Comparison of ENCODE assay signal across 4 worm cellular contexts in the genomic region with DNA sequence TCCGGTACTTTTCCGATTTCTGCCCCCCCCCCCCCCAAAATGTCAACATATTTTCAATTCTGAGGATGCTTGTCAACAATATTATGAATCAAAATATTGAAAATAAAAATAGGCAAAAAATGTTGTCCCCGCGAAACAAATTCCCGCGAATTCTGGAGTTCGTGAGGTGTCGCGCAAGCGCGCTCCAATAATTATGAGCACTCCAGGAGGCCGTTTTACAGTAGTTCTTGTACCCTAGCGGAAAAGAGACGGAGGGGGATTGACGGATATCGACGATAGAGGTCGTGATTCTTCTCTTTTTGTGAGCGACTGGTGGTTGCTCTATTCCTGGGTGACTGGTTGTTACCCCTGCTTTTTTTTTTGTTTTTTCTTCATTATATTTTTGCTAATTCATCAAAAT.
TF ChIP-seq lines count a peak whose summit lies in the region.

No protein-coding gene starts in this region.

TF ChIP-seq in whole organism, early embryonic, 17 proteins besides CTCF, POLR2A, EP300 and RAD21:
- TF ChIP-seq scrt-1 (GFP tag; IDR thresholded peaks at IDR 0.05; lab: Robert Waterston, UW) (peak; percentile 63; the same call in 1 of the 2 replicates), flt-1 (GFP tag; IDR thresholded peaks at IDR 0.05; lab: Robert Waterston, UW) (no peak), pes-1 (GFP tag; IDR thresholded peaks at IDR 0.05; lab: Robert Waterston, UW) (no peak; the same call in 1 of the 2 replicates), sea-1 (GFP tag; conservative IDR thresholded peaks at IDR 0.05; lab: Robert Waterston, UW) (0 out of 2 replicates have a peak, but pooled peaks have one; percentile 10), hmbx-1 (tag; optimal IDR thresholded peaks at IDR 0.05; lab: Kevin White, UChicago) (no peak)
TF ChIP-seq in whole organism, early embryonic: peak in this region for 2.

TF ChIP-seq in whole organism, late embryonic, 69 proteins besides CTCF, POLR2A, EP300 and RAD21:
- TF ChIP-seq npax-4 (tag; optimal IDR thresholded peaks at IDR 0.05; lab: Kevin White, UChicago) (no peak), mec-3 (tag; optimal IDR thresholded peaks at IDR 0.05; lab: Kevin White, UChicago; ENCODE audit: borderline replicate concordance) (no peak), unc-55 (GFP tag; optimal IDR thresholded peaks at IDR 0.05; lab: Kevin White, UChicago) (no peak), K09A11.1 (tag; optimal IDR thresholded peaks at IDR 0.05; lab: Kevin White, UChicago; ENCODE audit: insufficient read depth) (no peak), unc-86 (tag; optimal IDR thresholded peaks at IDR 0.05; lab: Kevin White, UChicago) (no peak), sox-4 (tag; optimal IDR thresholded peaks at IDR 0.05; lab: Kevin White, UChicago) (no peak), ceh-45 (GFP tag; IDR thresholded peaks at IDR 0.05; lab: Robert Waterston, UW) (no peak), ceh-14 (tag; optimal IDR thresholded peaks at IDR 0.05; lab: Kevin White, UChicago) (no peak), zip-5 (tag; optimal IDR thresholded peaks at IDR 0.05; lab: Kevin White, UChicago) (peak; percentile 2), ref-2 (tag; optimal IDR thresholded peaks at IDR 0.05; lab: Kevin White, UChicago) (peak; percentile 59), sox-2 (GFP tag; IDR thresholded peaks at IDR 0.05; lab: Robert Waterston, UW) (no peak), pha-2 (tag; optimal IDR thresholded peaks at IDR 0.05; lab: Kevin White, UChicago) (no peak), C08G9.2 (tag; optimal IDR thresholded peaks at IDR 0.05; lab: Kevin White, UChicago) (peak; percentile 7), C38D4.7 (GFP tag; optimal IDR thresholded peaks at IDR 0.05; lab: Kevin White, UChicago) (no peak), fax-1 (tag; optimal IDR thresholded peaks at IDR 0.05; lab: Kevin White, UChicago) (no peak), ceh-9 (tag; optimal IDR thresholded peaks at IDR 0.05; lab: Kevin White, UChicago) (no peak), ceh-31 (tag; optimal IDR thresholded peaks at IDR 0.05; lab: Kevin White, UChicago) (peak; percentile 55), ceh-6 (GFP tag; optimal IDR thresholded peaks at IDR 0.05; lab: Kevin White, UChicago) (no peak), ceh-2 (tag; optimal IDR thresholded peaks at IDR 0.05; lab: Kevin White, UChicago) (peak; percentile 44), ets-4 (tag; optimal IDR thresholded peaks at IDR 0.05; lab: Kevin White, UChicago) (no peak), tbx-2 (tag; optimal IDR thresholded peaks at IDR 0.05; lab: Kevin White, UChicago) (peak; percentile 58)

TF ChIP-seq in whole organism, midembryonic, 9 proteins besides CTCF, POLR2A, EP300 and RAD21:
- TF ChIP-seq ztf-23 (GFP tag; IDR thresholded peaks at IDR 0.05; lab: Robert Waterston, UW) = 0 out of 2 replicates have a peak, but pooled peaks have one; percentile 37
- no peak for TF ChIP-seq tab-1 (GFP tag; IDR thresholded peaks at IDR 0.05; lab: Robert Waterston, UW)
TF ChIP-seq in whole organism, midembryonic: peak in this region for 1.

TF ChIP-seq in whole organism, mixed stage, embryonic, 35 proteins besides CTCF, POLR2A, EP300 and RAD21:
- TF ChIP-seq nhr-2 (tag; optimal IDR thresholded peaks at IDR 0.05; lab: Kevin White, UChicago) = peak; percentile 5
- no peak for TF ChIP-seq elt-1 (tag; optimal IDR thresholded peaks at IDR 0.05; lab: Kevin White, UChicago; ENCODE audit: borderline replicate concordance, insufficient read depth)
- TF ChIP-seq nhr-12 (tag; optimal IDR thresholded peaks at IDR 0.05; lab: Kevin White, UChicago) = no peak
- peak; percentile 12 for TF ChIP-seq mep-1 (tag; optimal IDR thresholded peaks at IDR 0.05; lab: Kevin White, UChicago)
- peak; percentile 15 for TF ChIP-seq ceh-39 (tag; optimal IDR thresholded peaks at IDR 0.05; lab: Kevin White, UChicago)
- no peak for TF ChIP-seq mab-5 (tag; optimal IDR thresholded peaks at IDR 0.05; lab: Kevin White, UChicago)
- TF ChIP-seq lsy-2 (tag; optimal IDR thresholded peaks at IDR 0.05; lab: Kevin White, UChicago) = no peak
- TF ChIP-seq unc-62 (GFP tag; optimal IDR thresholded peaks at IDR 0.05; lab: Kevin White, UChicago) = no peak
- TF ChIP-seq blmp-1 (tag; optimal IDR thresholded peaks at IDR 0.05; lab: Kevin White, UChicago) = no peak
- no peak for TF ChIP-seq nhr-28 (tag; optimal IDR thresholded peaks at IDR 0.05; lab: Kevin White, UChicago)
- peak; percentile 19 for TF ChIP-seq mls-2 (tag; optimal IDR thresholded peaks at IDR 0.05; lab: Kevin White, UChicago)
- no peak for TF ChIP-seq hlh-1 (tag; optimal IDR thresholded peaks at IDR 0.05; lab: Kevin White, UChicago)
- no peak for TF ChIP-seq flh-1 (GFP tag; optimal IDR thresholded peaks at IDR 0.05; lab: Kevin White, UChicago)
- TF ChIP-seq ztf-11 (tag; optimal IDR thresholded peaks at IDR 0.05; lab: Kevin White, UChicago) = no peak
- TF ChIP-seq ceh-83 (GFP tag; optimal IDR thresholded peaks at IDR 0.05; lab: Kevin White, UChicago) = peak; percentile 43
- TF ChIP-seq snpc-4 (tag; optimal IDR thresholded peaks at IDR 0.05; lab: Kevin White, UChicago) = no peak
- TF ChIP-seq nhr-237 (tag; optimal IDR thresholded peaks at IDR 0.05; lab: Kevin White, UChicago) = no peak
- TF ChIP-seq sptf-1 (tag; optimal IDR thresholded peaks at IDR 0.05; lab: Kevin White, UChicago) = peak; percentile 30
- no peak for TF ChIP-seq lin-13 (tag; optimal IDR thresholded peaks at IDR 0.05; lab: Kevin White, UChicago)
- no peak for TF ChIP-seq elt-3 (tag; optimal IDR thresholded peaks at IDR 0.05; lab: Kevin White, UChicago)
- no peak for TF ChIP-seq pha-4 (tag; optimal IDR thresholded peaks at IDR 0.05; lab: Kevin White, UChicago)
- no peak for TF ChIP-seq unc-39 (tag; optimal IDR thresholded peaks at IDR 0.05; lab: Kevin White, UChicago)
- TF ChIP-seq M03D4.4 (tag; optimal IDR thresholded peaks at IDR 0.05; lab: Kevin White, UChicago) = no peak
- no peak for TF ChIP-seq lin-32 (GFP tag; optimal IDR thresholded peaks at IDR 0.05; lab: Kevin White, UChicago)
